Fruit fly (Drosophila melanogaster): Measurements from ENCODE around the gene RpS3.

RpS3 gene

dm6 chr3R:23314332-23314731 lies 44.3 kb upstream of the RpS3 start (continued):
- TF ChIP-seq CG16779 (tag; optimal IDR thresholded peaks at IDR 0.05) (peak; percentile 69), Hr38 (GFP tag; optimal IDR thresholded peaks at IDR 0.05) (no peak), Sox14 (GFP tag; optimal IDR thresholded peaks at IDR 0.05) (no peak), eg (GFP tag; IDR thresholded peaks at IDR 0.05) (peak; percentile 87), fd85E (GFP tag; optimal IDR thresholded peaks at IDR 0.05) (peak; percentile 19), CG1621 (tag; optimal IDR thresholded peaks at IDR 0.05) (peak; percentile 38), Sox102F (GFP tag; optimal IDR thresholded peaks at IDR 0.05) (peak; percentile 34), CG31627 (GFP tag; optimal IDR thresholded peaks at IDR 0.05) (no peak), net (GFP tag; optimal IDR thresholded peaks at IDR 0.05) (peak; percentile 69), CG11902 (GFP tag; optimal IDR thresholded peaks at IDR 0.05) (no peak), topi (GFP tag; optimal IDR thresholded peaks at IDR 0.05) (no peak), Ets96B (tag; optimal IDR thresholded peaks at IDR 0.05) (peak; percentile 54), svp (GFP tag) (no peak), CG6276 (GFP tag; optimal IDR thresholded peaks at IDR 0.05) (peak; percentile 65)

dm6 chr3R:23315221-23315620 lies 43.4 kb upstream of the RpS3 start:
- peak; percentile 65 for TF ChIP-seq fkh (GFP tag; optimal IDR thresholded peaks at IDR 0.05)
- no peak for TF ChIP-seq CG34406 (GFP tag; optimal IDR thresholded peaks at IDR 0.05)

- TF ChIP-seq salr (GFP tag; optimal IDR thresholded peaks at IDR 0.05) = no peak
- TF ChIP-seq CG32006 (GFP tag; optimal IDR thresholded peaks at IDR 0.05) = peak; percentile 35
- TF ChIP-seq CG3919 (GFP tag; optimal IDR thresholded peaks at IDR 0.05) = peak; percentile 4
- peak; percentile 6 for TF ChIP-seq CG10669 (GFP tag; optimal IDR thresholded peaks at IDR 0.05)
- no peak for TF ChIP-seq CG6854 (GFP tag; optimal IDR thresholded peaks at IDR 0.05)
- TF ChIP-seq CG10631 (GFP tag; optimal IDR thresholded peaks at IDR 0.05) = peak; percentile 27
- TF ChIP-seq CG15336 (GFP tag; IDR thresholded peaks at IDR 0.05) = peak; percentile 30; the same call in 1 of the 2 replicates
- peak; percentile 64 for TF ChIP-seq Eip78C (GFP tag)
Measured at dm6 chr3R:23315630-23316029, 43.0 kb upstream of the RpS3 start.

- TF ChIP-seq vri (GFP tag; optimal IDR thresholded peaks at IDR 0.05) = peak; percentile 92
- no peak for TF ChIP-seq CG4318 (GFP tag; optimal IDR thresholded peaks at IDR 0.05)
Measured at dm6 chr3R:23316867-23317266, 41.7 kb upstream of the RpS3 start.

dm6 chr3R:23318928-23319327 lies 39.7 kb upstream of the RpS3 start:
- TF ChIP-seq pdm3 (GFP tag; optimal IDR thresholded peaks at IDR 0.05) (peak; percentile 18), CG3919 (GFP tag; optimal IDR thresholded peaks at IDR 0.05) (peak; percentile 22), net (GFP tag; optimal IDR thresholded peaks at IDR 0.05) (peak; percentile 19), spab (GFP tag; optimal IDR thresholded peaks at IDR 0.05) (peak; percentile 40), CG6808 (GFP tag; optimal IDR thresholded peaks at IDR 0.05) (peak; percentile 63), Eip78C (GFP tag) (peak; percentile 76), CG6163 (GFP tag; IDR thresholded peaks at IDR 0.05) (peak; percentile 63; the same call in 2 of the 3 replicates), esn (GFP tag; optimal IDR thresholded peaks at IDR 0.05) (no peak), CG10669 (GFP tag; optimal IDR thresholded peaks at IDR 0.05) (no peak), Met (GFP tag; optimal IDR thresholded peaks at IDR 0.05) (peak; percentile 2), eg (GFP tag; IDR thresholded peaks at IDR 0.05) (no peak), CG15336 (GFP tag; IDR thresholded peaks at IDR 0.05) (0 out of 2 replicates have a peak, but pooled peaks have one; percentile 35), CG6792 (GFP tag; optimal IDR thresholded peaks at IDR 0.05) (peak; percentile 23), Lpt (GFP tag; optimal IDR thresholded peaks at IDR 0.05) (peak; percentile 20), CG9139 (GFP tag; optimal IDR thresholded peaks at IDR 0.05) (peak; percentile 63), cyc (GFP tag; optimal IDR thresholded peaks at IDR 0.05) (no peak), Smox (GFP tag; optimal IDR thresholded peaks at IDR 0.05) (no peak), Sox102F (GFP tag; optimal IDR thresholded peaks at IDR 0.05) (peak; percentile 16), CG3032 (tag; optimal IDR thresholded peaks at IDR 0.05) (peak; percentile 19), ss (GFP tag; optimal IDR thresholded peaks at IDR 0.05) (peak; percentile 74 to 76), CG11762 (GFP tag; optimal IDR thresholded peaks at IDR 0.05; ENCODE audit: insufficient read depth) (peak; percentile 7), CG6276 (GFP tag; optimal IDR thresholded peaks at IDR 0.05) (peak; percentile 6), CG8119 (GFP tag; IDR thresholded peaks at IDR 0.05) (peak; percentile 51), CG1621 (tag; optimal IDR thresholded peaks at IDR 0.05) (peak; percentile 7), CG6854 (GFP tag; optimal IDR thresholded peaks at IDR 0.05) (peak; percentile 4), Eip75B (GFP tag; optimal IDR thresholded peaks at IDR 0.05) (peak; percentile 25), dsx (GFP tag; optimal IDR thresholded peaks at IDR 0.05; ENCODE audit: poor library complexity, severe bottlenecking) (peak; percentile 41), OdsH (GFP tag; optimal IDR thresholded peaks at IDR 0.05) (no peak)
